Fruit fly (Drosophila melanogaster) Kc167 (cell line): ENCODE data around the gene CG7888.

Experiments
- Myc ChIP-seq: fragments of >200 bp; optimal IDR thresholded peaks from 2 replicates; lab custom pipeline; 2017; ENCODE audit warnings: missing external identifiers
- Sin3A ChIP-seq: fragments of >200 bp; optimal IDR thresholded peaks from 2 replicates; lab custom pipeline; 2018; ENCODE audit warnings: missing external identifiers
- h ChIP-seq: fragments of >200 bp; optimal IDR thresholded peaks from 3 replicates; lab custom pipeline; 2018; ENCODE audit warnings: missing external identifiers
- insv ChIP-seq: fragments of >200 bp; optimal IDR thresholded peaks from 3 replicates; lab custom pipeline; 2018; ENCODE audit warnings: missing external identifiers
- psq ChIP-seq: fragments of >200 bp; optimal IDR thresholded peaks from 2 replicates; lab custom pipeline; 2017; ENCODE audit warnings: missing external identifiers
- ttk ChIP-seq: sonication (Bioruptor generic); optimal IDR thresholded peaks from 2 replicates; lab custom pipeline; 2017; ENCODE audit warnings: missing external identifiers

DNA sequence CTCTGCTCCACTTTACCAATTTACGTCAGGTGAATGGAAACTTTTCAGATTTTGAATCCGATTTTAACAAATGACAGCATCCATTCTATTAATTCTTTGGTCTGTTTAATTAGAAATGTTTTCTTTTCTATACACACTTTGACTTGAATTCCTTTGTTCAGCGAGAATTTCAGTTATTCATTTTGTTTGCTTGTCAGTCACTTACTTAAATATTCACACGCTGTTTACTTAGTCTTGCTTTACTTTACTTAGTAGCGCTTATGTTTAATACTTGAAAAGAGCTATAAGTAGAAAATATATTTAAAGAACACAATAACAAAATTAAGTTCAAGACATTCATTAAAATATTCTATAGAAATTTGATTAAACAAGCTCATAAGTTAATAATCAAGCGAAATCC, 53.6 kb downstream of the CG7888 start, which contains the start of gene CG32073:
- TF ChIP-seq h (lab: Kevin White, UChicago) (no peak), Myc (lab: Kevin White, UChicago) (no peak), psq (lab: Kevin White, UChicago) (no peak), Sin3A (lab: Kevin White, UChicago) (no peak), insv (lab: Kevin White, UChicago) (no peak), ttk (lab: Kevin White, UChicago) (no peak)
